Worm (Caenorhabditis elegans): ENCODE measurements around the gene pals-17.

ce11 chrIII:1403108-1403507, 11.5 kb upstream of the pals-17 start, which contains the start of gene pals-18:
- no peak for TF ChIP-seq unc-62 (GFP tag; optimal IDR thresholded peaks at IDR 0.05)
- no peak for TF ChIP-seq lsy-2 (tag; optimal IDR thresholded peaks at IDR 0.05)
- no peak for TF ChIP-seq ceh-43 (GFP tag; optimal IDR thresholded peaks at IDR 0.05)
- no peak for TF ChIP-seq sptf-1 (tag; optimal IDR thresholded peaks at IDR 0.05)

Data from whole organism, mixed stage, embryonic.